Fruit fly (Drosophila melanogaster): Measurements from ENCODE around the gene fwd.

fwd gene

dm6 chr3L:342839-343238, 23.2 kb upstream of the fwd start, which contains the start of gene mthl10:
TSS of gene mthl10 (minus strand) at chr3L:342915.
- TF ChIP-seq pan (optimal IDR thresholded peaks at IDR 0.05) (no peak), CG8478 (optimal IDR thresholded peaks at IDR 0.05) (peak; percentile 12)

- TF ChIP-seq Dll (optimal IDR thresholded peaks at IDR 0.05) (no peak), psq (optimal IDR thresholded peaks at IDR 0.05) (no peak), EcR (GFP tag; optimal IDR thresholded peaks at IDR 0.05) (peak in 1 of 2 experiments; percentile 14), pan (optimal IDR thresholded peaks at IDR 0.05) (no peak), usp (GFP tag; optimal IDR thresholded peaks at IDR 0.05) (no peak), CG8478 (optimal IDR thresholded peaks at IDR 0.05) (no peak)
Observed at dm6 chr3L:341052-341852, 21.6 kb upstream of the fwd start.

- TF ChIP-seq usp (GFP tag; optimal IDR thresholded peaks at IDR 0.05) (no peak), Dll (optimal IDR thresholded peaks at IDR 0.05) (no peak), psq (optimal IDR thresholded peaks at IDR 0.05) (no peak), pan (optimal IDR thresholded peaks at IDR 0.05) (no peak), EcR (GFP tag; optimal IDR thresholded peaks at IDR 0.05) (no peak), CG8478 (optimal IDR thresholded peaks at IDR 0.05) (no peak)
Observed at dm6 chr3L:340569-340968, 20.9 kb upstream of the fwd start.

- no peak for TF ChIP-seq CG8478 (optimal IDR thresholded peaks at IDR 0.05)
Observed at dm6 chr3L:340124-340523, 20.4 kb upstream of the fwd start.

- TF ChIP-seq CG8478 (optimal IDR thresholded peaks at IDR 0.05) = no peak
- no peak for TF ChIP-seq psq (optimal IDR thresholded peaks at IDR 0.05)
- TF ChIP-seq EcR (GFP tag; optimal IDR thresholded peaks at IDR 0.05) = no peak
- no peak for TF ChIP-seq pan (optimal IDR thresholded peaks at IDR 0.05)
- no peak for TF ChIP-seq usp (GFP tag; optimal IDR thresholded peaks at IDR 0.05)
- TF ChIP-seq Dll (optimal IDR thresholded peaks at IDR 0.05) = no peak
Observed at dm6 chr3L:339072-339471, 19.4 kb upstream of the fwd start.

- TF ChIP-seq Dll (optimal IDR thresholded peaks at IDR 0.05) (no peak), psq (optimal IDR thresholded peaks at IDR 0.05) (no peak), usp (GFP tag; optimal IDR thresholded peaks at IDR 0.05) (no peak), CG8478 (optimal IDR thresholded peaks at IDR 0.05) (no peak), pan (optimal IDR thresholded peaks at IDR 0.05) (no peak)
Observed at dm6 chr3L:338116-338515, 18.4 kb upstream of the fwd start.

dm6 chr3L:337148-337547, 17.5 kb upstream of the fwd start:
- TF ChIP-seq pan (optimal IDR thresholded peaks at IDR 0.05) (no peak), psq (optimal IDR thresholded peaks at IDR 0.05) (no peak), EcR (GFP tag; optimal IDR thresholded peaks at IDR 0.05) (no peak), usp (GFP tag; optimal IDR thresholded peaks at IDR 0.05) (no peak), CG8478 (optimal IDR thresholded peaks at IDR 0.05) (no peak)

- TF ChIP-seq EcR (GFP tag; optimal IDR thresholded peaks at IDR 0.05) (no peak), psq (optimal IDR thresholded peaks at IDR 0.05) (no peak), Dll (optimal IDR thresholded peaks at IDR 0.05) (no peak), CG8478 (optimal IDR thresholded peaks at IDR 0.05) (no peak)
Observed at dm6 chr3L:331842-332802, 12.4 kb upstream of the fwd start, which contains the start of gene mthl9. TSS of gene mthl9 (minus strand) at chr3L:332309.

dm6 chr3L:329153-329698, 9.5 kb upstream of the fwd start:
- TF ChIP-seq pan (optimal IDR thresholded peaks at IDR 0.05) (no peak), psq (optimal IDR thresholded peaks at IDR 0.05) (no peak), EcR (GFP tag; optimal IDR thresholded peaks at IDR 0.05) (no peak), Dll (optimal IDR thresholded peaks at IDR 0.05) (no peak), CG8478 (optimal IDR thresholded peaks at IDR 0.05) (no peak), usp (GFP tag; optimal IDR thresholded peaks at IDR 0.05) (no peak)

- TF ChIP-seq pan (optimal IDR thresholded peaks at IDR 0.05) (no peak), usp (GFP tag; optimal IDR thresholded peaks at IDR 0.05) (no peak), EcR (GFP tag; optimal IDR thresholded peaks at IDR 0.05) (no peak), Dll (optimal IDR thresholded peaks at IDR 0.05) (no peak), psq (optimal IDR thresholded peaks at IDR 0.05) (no peak), CG8478 (optimal IDR thresholded peaks at IDR 0.05) (no peak)
Observed at dm6 chr3L:327833-328232, 8.1 kb upstream of the fwd start, which contains the start of the genes Atac3 and Ptpmeg. TSS of gene Atac3 (minus strand) at chr3L:327992. TSS of gene Ptpmeg (plus strand) at chr3L:328097.

- TF ChIP-seq EcR (GFP tag; optimal IDR thresholded peaks at IDR 0.05) = no peak
- no peak for TF ChIP-seq pan (optimal IDR thresholded peaks at IDR 0.05)
- TF ChIP-seq CG8478 (optimal IDR thresholded peaks at IDR 0.05) = no peak
- TF ChIP-seq Dll (optimal IDR thresholded peaks at IDR 0.05) = no peak
- TF ChIP-seq usp (GFP tag; optimal IDR thresholded peaks at IDR 0.05) = no peak
- TF ChIP-seq psq (optimal IDR thresholded peaks at IDR 0.05) = no peak
Observed at dm6 chr3L:324486-324885, 4.8 kb upstream of the fwd start, which contains the start of gene CG32344. TSS of gene CG32344 (minus strand) at chr3L:324720.

dm6 chr3L:321495-321894, 1.8 kb upstream of the fwd start:
- TF ChIP-seq psq (optimal IDR thresholded peaks at IDR 0.05) (no peak), Dll (optimal IDR thresholded peaks at IDR 0.05) (no peak), usp (GFP tag; optimal IDR thresholded peaks at IDR 0.05) (no peak), pan (optimal IDR thresholded peaks at IDR 0.05) (no peak)
